Fruit fly (Drosophila melanogaster): ENCODE data around the gene Usp14.
A peak's percentile ranks its signal among the peaks of the same experiment; 100 is the strongest.

Usp14 gene

dm6 chr2L:10299810-10300147, 14.4 kb downstream of the Usp14 start, which contains the start of gene CYLD:
Gene CYLD (minus strand): TSS chr2L:10299847.
- TF ChIP-seq CG3919 (GFP tag; optimal IDR thresholded peaks at IDR 0.05) (no peak), fkh (GFP tag; optimal IDR thresholded peaks at IDR 0.05) (no peak), CG15336 (GFP tag; IDR thresholded peaks at IDR 0.05) (peak; percentile 85), ss (GFP tag; optimal IDR thresholded peaks at IDR 0.05) (no peak), esn (GFP tag; optimal IDR thresholded peaks at IDR 0.05) (peak; percentile 75), eg (GFP tag; IDR thresholded peaks at IDR 0.05) (no peak), CG16779 (tag; optimal IDR thresholded peaks at IDR 0.05) (no peak), Eip75B (GFP tag; optimal IDR thresholded peaks at IDR 0.05) (peak; percentile 50), CG32006 (GFP tag; optimal IDR thresholded peaks at IDR 0.05) (no peak), Ets21C (GFP tag; optimal IDR thresholded peaks at IDR 0.05) (peak; percentile 18), Sox102F (GFP tag; optimal IDR thresholded peaks at IDR 0.05) (no peak), dsx (GFP tag; optimal IDR thresholded peaks at IDR 0.05; ENCODE audit: poor library complexity, severe bottlenecking) (no peak), Hr39 (GFP tag; optimal IDR thresholded peaks at IDR 0.05) (no peak), CG11762 (GFP tag; optimal IDR thresholded peaks at IDR 0.05; ENCODE audit: insufficient read depth) (peak; percentile 36), Sox14 (GFP tag; optimal IDR thresholded peaks at IDR 0.05) (peak; percentile 41), lz (GFP tag; optimal IDR thresholded peaks at IDR 0.05) (peak; percentile 47), Hr4 (GFP tag; optimal IDR thresholded peaks at IDR 0.05) (peak; percentile 61), OdsH (GFP tag; optimal IDR thresholded peaks at IDR 0.05) (peak; percentile 74), Eip78C (GFP tag) (peak; percentile 86), Eip93F (GFP tag; optimal IDR thresholded peaks at IDR 0.05) (no peak), CG10669 (GFP tag; optimal IDR thresholded peaks at IDR 0.05) (peak; percentile 25), CG3032 (tag; optimal IDR thresholded peaks at IDR 0.05) (peak; percentile 70), Hr38 (GFP tag; optimal IDR thresholded peaks at IDR 0.05) (no peak), Blimp-1 (GFP tag; optimal IDR thresholded peaks at IDR 0.05) (no peak), vri (GFP tag; optimal IDR thresholded peaks at IDR 0.05) (no peak), fd85E (GFP tag; optimal IDR thresholded peaks at IDR 0.05) (no peak), CG8319 (GFP tag; optimal IDR thresholded peaks at IDR 0.05) (no peak), salr (GFP tag; optimal IDR thresholded peaks at IDR 0.05) (peak in 1 of 2 experiments; percentile 22), topi (GFP tag; optimal IDR thresholded peaks at IDR 0.05) (peak; percentile 50), CG10631 (GFP tag; optimal IDR thresholded peaks at IDR 0.05) (peak; percentile 62), dac (GFP tag; optimal IDR thresholded peaks at IDR 0.05) (no peak), CG6808 (GFP tag; optimal IDR thresholded peaks at IDR 0.05) (no peak), CG6276 (GFP tag; optimal IDR thresholded peaks at IDR 0.05) (no peak), Smox (GFP tag; optimal IDR thresholded peaks at IDR 0.05) (no peak), Met (GFP tag; optimal IDR thresholded peaks at IDR 0.05) (peak; percentile 62), achi (GFP tag; optimal IDR thresholded peaks at IDR 0.05) (peak; percentile 75), CG31627 (GFP tag; optimal IDR thresholded peaks at IDR 0.05) (peak; percentile 39), CG9139 (GFP tag; optimal IDR thresholded peaks at IDR 0.05) (no peak), CG34406 (GFP tag; optimal IDR thresholded peaks at IDR 0.05) (no peak), net (GFP tag; optimal IDR thresholded peaks at IDR 0.05) (no peak), CG11902 (GFP tag; optimal IDR thresholded peaks at IDR 0.05) (no peak), Lpt (GFP tag; optimal IDR thresholded peaks at IDR 0.05) (peak; percentile 35), CG8632 (GFP tag; optimal IDR thresholded peaks at IDR 0.05) (peak; percentile 62), pdm3 (GFP tag; optimal IDR thresholded peaks at IDR 0.05) (no peak), Sox15 (GFP tag; optimal IDR thresholded peaks at IDR 0.05) (peak; percentile 13), acj6 (GFP tag; optimal IDR thresholded peaks at IDR 0.05) (peak; percentile 60), spab (GFP tag; optimal IDR thresholded peaks at IDR 0.05) (no peak), Ets96B (tag; optimal IDR thresholded peaks at IDR 0.05) (peak; percentile 67), CG6163 (GFP tag; IDR thresholded peaks at IDR 0.05) (no peak), Gug (GFP tag; IDR thresholded peaks at IDR 0.05) (no peak), fd59A (GFP tag; optimal IDR thresholded peaks at IDR 0.05) (no peak), CG6792 (GFP tag; optimal IDR thresholded peaks at IDR 0.05) (peak; percentile 51), CG4318 (GFP tag; optimal IDR thresholded peaks at IDR 0.05) (no peak)

Data from whole organism, prepupa.